Worm (Caenorhabditis elegans): Measurements from ENCODE around the gene C16D9.8.

DNA sequence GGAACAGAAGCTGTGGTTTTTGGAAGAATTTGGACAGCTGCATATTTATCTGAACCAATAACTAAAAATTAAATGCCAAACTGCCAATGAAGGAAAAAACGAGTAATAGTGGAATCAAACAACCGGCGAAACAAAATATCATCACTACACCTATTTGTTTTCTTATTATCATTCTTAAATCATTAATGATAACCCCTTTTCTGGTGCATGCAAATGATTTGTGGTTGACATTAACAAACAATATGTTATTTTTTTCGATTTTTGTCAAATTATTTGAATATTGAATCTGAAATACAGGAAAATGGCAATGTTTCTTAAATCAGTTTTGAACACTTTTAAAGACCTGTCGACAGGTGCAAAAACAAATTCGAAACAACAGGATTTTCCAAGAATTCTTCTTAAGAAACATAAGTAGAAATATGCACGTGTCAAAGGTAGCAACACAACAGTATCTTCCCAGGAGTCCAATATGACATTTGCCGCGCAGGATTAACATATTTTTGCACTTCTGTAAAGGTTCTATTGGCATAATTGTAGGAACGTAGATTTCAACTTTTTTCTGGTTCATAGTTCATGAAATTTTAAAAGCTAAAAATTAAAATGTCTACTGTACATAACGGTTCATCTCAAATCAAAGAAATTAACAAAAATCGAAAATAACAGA is 36.0 kb upstream of the C16D9.8 start, which contains the start of gene W02D7.5:
- TF ChIP-seq hlh-30 (tag; optimal IDR thresholded peaks at IDR 0.05; ENCODE audit: insufficient read depth): no peak
- no peak for TF ChIP-seq madf-9 (GFP tag; conservative IDR thresholded peaks at IDR 0.05)
- no peak for TF ChIP-seq hmg-1.1 (GFP tag; IDR thresholded peaks at IDR 0.05)

All from whole organism, L4 larva.